Worm (Caenorhabditis elegans) whole organism, L4 larva: ENCODE measurements around the gene W01F3.2.

Experiments
- aha-1 ChIP-seq: fragments of 150-350 bp; peaks from one replicate; lab custom pipeline; 2014; ENCODE audit warnings: missing biosample characterization, missing genetic modification characterization
- ama-1 ChIP-seq: fragments of 150-350 bp; optimal IDR thresholded peaks from 2 replicates; lab custom pipeline; 2014; ENCODE audit warnings: inconsistent platforms, mixed read lengths
- ceh-28 ChIP-seq: fragments of 150-350 bp; optimal IDR thresholded peaks from 2 replicates; lab custom pipeline; 2014; ENCODE audit warnings: missing biosample characterization, missing genetic modification reagents, missing genetic modification characterization
- ceh-44 ChIP-seq: fragments of 200-800 bp; sonication (Bioruptor generic); IDR thresholded peaks from 2 replicates; pipeline ENCODE4 v1.3.6; 2022; ENCODE audit warnings: missing genetic modification reagents, missing genetic modification characterization, missing compliant biosample characterization
- ceh-82 ChIP-seq: sonication (generic microtip); optimal IDR thresholded peaks from 2 replicates; lab custom pipeline; 2017; ENCODE audit warnings: missing biosample characterization, missing genetic modification characterization
- hlh-30 ChIP-seq: sonication (generic microtip); optimal IDR thresholded peaks from 2 replicates; lab custom pipeline; 2017; ENCODE audit warnings: antibody characterized with exemption, mild to moderate bottlenecking, missing genetic modification characterization, missing compliant biosample characterization; ENCODE audit not compliant: insufficient read depth
- hmg-1.1 ChIP-seq: fragments of 200-800 bp; sonication (Bioruptor generic); IDR thresholded peaks from 2 replicates; pipeline ENCODE4 v1.3.6; 2022; ENCODE audit warnings: missing genetic modification reagents, missing genetic modification characterization, missing compliant biosample characterization
- lir-3 ChIP-seq: sonication (generic microtip); optimal IDR thresholded peaks from 2 replicates; lab custom pipeline; 2016; ENCODE audit warnings: mild to moderate bottlenecking, missing genetic modification characterization, missing compliant biosample characterization
- nhr-25 ChIP-seq: sonication (generic microtip); optimal IDR thresholded peaks from 2 replicates; lab custom pipeline; 2017; ENCODE audit warnings: missing genetic modification characterization, mild to moderate bottlenecking, missing compliant biosample characterization, antibody characterized with exemption, moderate library complexity, borderline replicate concordance; ENCODE audit not compliant: insufficient read depth
- snpc-4 ChIP-seq: fragments of 150-350 bp; optimal IDR thresholded peaks from 2 replicates; lab custom pipeline; 2014; ENCODE audit warnings: missing biosample characterization, missing genetic modification characterization
- unc-130 ChIP-seq: sonication (generic microtip); optimal IDR thresholded peaks from 2 replicates; lab custom pipeline; 2016; ENCODE audit warnings: missing genetic modification reagents, missing genetic modification characterization, missing compliant biosample characterization

DNA sequence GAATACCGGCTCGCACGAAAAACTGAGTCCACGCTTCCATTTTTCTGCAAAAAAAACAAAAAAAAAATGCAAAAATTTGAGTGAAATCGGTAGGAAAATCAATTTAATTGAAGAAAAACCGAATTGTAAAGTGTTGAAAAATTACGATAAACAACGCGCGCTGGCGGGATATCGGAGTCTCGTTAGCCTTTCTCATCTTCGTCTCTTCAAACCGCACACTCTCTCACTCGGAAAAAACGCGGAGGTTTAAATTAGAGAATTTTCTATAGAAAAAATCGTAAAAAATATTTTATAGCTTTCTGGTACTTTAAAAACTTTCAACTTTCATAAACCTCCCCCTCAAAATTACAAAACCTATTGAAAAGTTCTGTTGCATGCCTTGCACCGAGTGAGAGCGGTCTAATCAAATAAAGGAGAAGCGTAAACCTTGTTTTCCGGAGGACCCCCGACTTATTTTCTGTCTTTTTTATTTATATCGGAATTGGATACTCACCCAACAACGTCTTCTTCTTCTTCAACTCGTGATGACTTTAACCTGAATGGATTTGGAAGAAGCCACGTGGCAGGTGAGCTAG is 44.0 kb downstream of the W01F3.2 start, which contains the start of the genes F53F8.5 and F53F8.6:
- TF ChIP-seq ceh-28 (tag; lab: Kevin White, UChicago) (no peak), ama-1 (lab: Kevin White, UChicago) (no peak), ceh-82 (tag; lab: Kevin White, UChicago) (no peak), ceh-44 (GFP tag; lab: Robert Waterston, UW) (no peak), hmg-1.1 (GFP tag; lab: Robert Waterston, UW) (peak; percentile 31; the same call in 1 of the 2 replicates), aha-1 (tag; lab: Kevin White, UChicago) (no peak), hlh-30 (tag; lab: Kevin White, UChicago) (peak; percentile 46), snpc-4 (tag; lab: Kevin White, UChicago) (no peak), nhr-25 (no peak), lir-3 (tag; lab: Kevin White, UChicago) (no peak), unc-130 (GFP tag; lab: Kevin White, UChicago) (no peak)
